Worm (Caenorhabditis elegans) whole organism, L1 larva: ENCODE measurements around the gene K05F6.14.

Experiments used
- Y116A8C.19 ChIP-seq: sonication (generic microtip); optimal IDR thresholded peaks from 2 replicates; lab custom pipeline; 2016; ENCODE audit warnings: missing compliant biosample characterization, missing genetic modification characterization, borderline replicate concordance
- blmp-1 ChIP-seq: fragments of 150-350 bp; optimal IDR thresholded peaks from 2 replicates; lab custom pipeline; 2014; ENCODE audit warnings: missing biosample characterization, missing genetic modification characterization
- ceh-8 ChIP-seq: fragments of 200-800 bp; sonication (Bioruptor generic); optimal IDR thresholded peaks from 2 replicates; lab custom pipeline; 2018; ENCODE audit warnings: mild to moderate bottlenecking, missing genetic modification characterization, moderate library complexity, missing compliant biosample characterization
- ceh-82 ChIP-seq, 3 experiments: fragments of 150-350 bp in 1 of 3; sonication (generic microtip) in 2 of 3; optimal IDR thresholded peaks; 2 replicates each; lab custom pipeline; 2014 to 2017; ENCODE audit warnings: missing biosample characterization in 3 of 3, missing genetic modification characterization in 3 of 3
- ceh-88 ChIP-seq: fragments of 200-800 bp; sonication (Bioruptor generic); IDR thresholded peaks from 2 replicates; pipeline ENCODE4 v1.3.6; 2022; ENCODE audit warnings: missing genetic modification characterization, missing compliant biosample characterization
- ceh-90 ChIP-seq: sonication (generic microtip); optimal IDR thresholded peaks from 2 replicates; lab custom pipeline; 2016; ENCODE audit warnings: missing genetic modification characterization, missing compliant biosample characterization
- dsc-1 ChIP-seq: sonication (generic microtip); optimal IDR thresholded peaks from 2 replicates; lab custom pipeline; 2016; ENCODE audit warnings: mild to moderate bottlenecking, missing genetic modification characterization, missing compliant biosample characterization
- efl-3 ChIP-seq: fragments of 200-800 bp; sonication (Bioruptor generic); optimal IDR thresholded peaks from 2 replicates; lab custom pipeline; 2018; ENCODE audit warnings: mild to moderate bottlenecking, missing genetic modification characterization, missing compliant biosample characterization
- egl-13 ChIP-seq: sonication (generic microtip); optimal IDR thresholded peaks from 2 replicates; lab custom pipeline; 2016; ENCODE audit warnings: missing genotype, missing genetic modification reagents, missing genetic modification characterization, missing compliant biosample characterization
- fkh-10 ChIP-seq: sonication (generic microtip); optimal IDR thresholded peaks from 2 replicates; lab custom pipeline; 2017; ENCODE audit warnings: missing biosample characterization, missing genetic modification reagents, missing genetic modification characterization
- fkh-8 ChIP-seq: sonication (generic microtip); optimal IDR thresholded peaks from 2 replicates; lab custom pipeline; 2016; ENCODE audit warnings: mild to moderate bottlenecking, missing genetic modification characterization, missing compliant biosample characterization
- fos-1 ChIP-seq: fragments of 150-350 bp; optimal IDR thresholded peaks from 2 replicates; lab custom pipeline; 2014; ENCODE audit warnings: missing biosample characterization, missing genetic modification characterization
- grh-1 ChIP-seq: fragments of 200-800 bp; sonication (Bioruptor generic); IDR thresholded peaks from 2 replicates; pipeline ENCODE4 v1.3.6; 2022; ENCODE audit warnings: missing genetic modification reagents, missing genetic modification characterization, missing compliant biosample characterization
- hpl-2 ChIP-seq: fragments of 150-350 bp; optimal IDR thresholded peaks from 2 replicates; lab custom pipeline; 2014; ENCODE audit warnings: missing biosample characterization, missing genetic modification reagents, missing genetic modification characterization
- irx-1 ChIP-seq: sonication (generic microtip); optimal IDR thresholded peaks from 2 replicates; lab custom pipeline; 2016; ENCODE audit warnings: missing genetic modification characterization, missing compliant biosample characterization
- isw-1 ChIP-seq: fragments of 200-800 bp; sonication (Bioruptor generic); IDR thresholded peaks from 2 replicates; pipeline ENCODE4 v1.3.6; 2022; ENCODE audit warnings: missing genetic modification characterization, missing compliant biosample characterization
- jun-1 ChIP-seq: fragments of 150-350 bp; optimal IDR thresholded peaks from 2 replicates; lab custom pipeline; 2014; ENCODE audit warnings: missing biosample characterization, missing genetic modification reagents, missing genetic modification characterization
- lin-13 ChIP-seq: fragments of 150-350 bp; optimal IDR thresholded peaks from 2 replicates; lab custom pipeline; 2014; ENCODE audit warnings: missing biosample characterization, missing genetic modification reagents, missing genetic modification characterization
- lin-14 ChIP-seq: fragments of 200-800 bp; sonication (Bioruptor generic); optimal IDR thresholded peaks from 2 replicates; lab custom pipeline; 2018; ENCODE audit warnings: mild to moderate bottlenecking, missing genetic modification characterization, moderate library complexity, missing compliant biosample characterization
- lin-35 ChIP-seq, 2 experiments: fragments of 150-350 bp; optimal IDR thresholded peaks; 2 replicates each; lab custom pipeline; 2014; ENCODE audit warnings: missing biosample characterization in 2 of 2, missing genetic modification characterization in 2 of 2, missing genetic modification reagents in 2 of 2
- lin-39 ChIP-seq: fragments of 150-350 bp; optimal IDR thresholded peaks from 2 replicates; lab custom pipeline; 2014; ENCODE audit warnings: missing biosample characterization, missing genetic modification reagents, missing genetic modification characterization
- lsy-2 ChIP-seq, 2 experiments: fragments of 150-350 bp; optimal IDR thresholded peaks; 2 replicates each; lab custom pipeline; 2014; ENCODE audit warnings: missing biosample characterization in 2 of 2, missing genetic modification characterization in 2 of 2
- mab-9 ChIP-seq: fragments of 200-800 bp; sonication (Bioruptor generic); IDR thresholded peaks from 2 replicates; pipeline ENCODE4 v1.3.6; 2022; ENCODE audit warnings: missing genetic modification reagents, missing genetic modification characterization, missing compliant biosample characterization
- mep-1 ChIP-seq: fragments of 150-350 bp; optimal IDR thresholded peaks from 2 replicates; lab custom pipeline; 2014; ENCODE audit warnings: missing biosample characterization, missing genetic modification characterization
- nhr-12 ChIP-seq: sonication (generic microtip); optimal IDR thresholded peaks from 2 replicates; lab custom pipeline; 2017; ENCODE audit warnings: missing biosample characterization, missing genetic modification characterization
- nhr-19 ChIP-seq: fragments of 200-800 bp; sonication (Bioruptor generic); conservative IDR thresholded peaks from 2 replicates; pipeline ENCODE4 v1.3.6; 2022; ENCODE audit warnings: missing genetic modification characterization, missing compliant biosample characterization
- nhr-20 ChIP-seq: sonication (generic microtip); optimal IDR thresholded peaks from 2 replicates; lab custom pipeline; 2016; ENCODE audit warnings: mild to moderate bottlenecking, missing genetic modification characterization, missing compliant biosample characterization
- nhr-237 ChIP-seq: fragments of 150-350 bp; optimal IDR thresholded peaks from 2 replicates; lab custom pipeline; 2014; ENCODE audit warnings: missing biosample characterization, missing genetic modification characterization
- nhr-28 ChIP-seq: fragments of 150-350 bp; optimal IDR thresholded peaks from 2 replicates; lab custom pipeline; 2014; ENCODE audit warnings: missing biosample characterization, missing genetic modification characterization
- nhr-76 ChIP-seq: sonication (generic microtip); optimal IDR thresholded peaks from 2 replicates; lab custom pipeline; 2017; ENCODE audit warnings: missing biosample characterization, missing genetic modification characterization
- nhr-85 ChIP-seq: sonication (generic microtip); peaks from one replicate; lab custom pipeline; 2016; ENCODE audit warnings: missing genetic modification characterization, inconsistent platforms, missing compliant biosample characterization
- pag-3 ChIP-seq: sonication (generic microtip); optimal IDR thresholded peaks from 2 replicates; lab custom pipeline; 2017; ENCODE audit warnings: missing genetic modification characterization, mild to moderate bottlenecking, missing compliant biosample characterization, antibody characterized with exemption, borderline replicate concordance; ENCODE audit not compliant: insufficient read depth
- pax-3 ChIP-seq: fragments of 200-800 bp; sonication (Bioruptor generic); optimal IDR thresholded peaks from 2 replicates; lab custom pipeline; 2018; ENCODE audit warnings: mild to moderate bottlenecking, missing genetic modification characterization, moderate library complexity, missing compliant biosample characterization
- pqm-1 ChIP-seq: sonication (generic microtip); optimal IDR thresholded peaks from 3 replicates; lab custom pipeline; 2017; ENCODE audit warnings: missing biosample characterization, missing genetic modification characterization
- skn-1 ChIP-seq: fragments of 150-350 bp; optimal IDR thresholded peaks from 2 replicates; lab custom pipeline; 2014; ENCODE audit warnings: missing biosample characterization, missing genetic modification characterization
- snu-23 ChIP-seq: sonication (generic microtip); optimal IDR thresholded peaks from 2 replicates; lab custom pipeline; 2016; ENCODE audit warnings: missing genetic modification characterization, missing compliant biosample characterization
- sox-4 ChIP-seq: sonication (generic microtip); optimal IDR thresholded peaks from 2 replicates; lab custom pipeline; 2016; ENCODE audit warnings: missing genetic modification characterization, missing compliant biosample characterization
- swsn-7 ChIP-seq: sonication (generic microtip); optimal IDR thresholded peaks from 2 replicates; lab custom pipeline; 2016; ENCODE audit warnings: missing genetic modification characterization, missing compliant biosample characterization
- tlp-1 ChIP-seq: fragments of 150-350 bp; optimal IDR thresholded peaks from 2 replicates; lab custom pipeline; 2014; ENCODE audit warnings: missing biosample characterization, missing genetic modification characterization
- unc-30 ChIP-seq: sonication (generic microtip); optimal IDR thresholded peaks from 2 replicates; lab custom pipeline; 2017; ENCODE audit warnings: missing biosample characterization, missing genetic modification characterization
- unc-62 ChIP-seq: fragments of 150-350 bp; optimal IDR thresholded peaks from 2 replicates; lab custom pipeline; 2014; ENCODE audit warnings: missing biosample characterization, missing genetic modification reagents, missing genetic modification characterization
- unc-98 ChIP-seq: fragments of 200-800 bp; sonication (Bioruptor generic); IDR thresholded peaks from 2 replicates; pipeline ENCODE4 v1.3.6; 2022; ENCODE audit warnings: missing genetic modification characterization, missing compliant biosample characterization
- vab-15 ChIP-seq: sonication (generic microtip); optimal IDR thresholded peaks from 2 replicates; lab custom pipeline; 2017; ENCODE audit warnings: missing genotype, mild to moderate bottlenecking, missing genetic modification characterization, missing compliant biosample characterization
- ztf-11 ChIP-seq, 2 experiments: sonication (generic microtip); optimal IDR thresholded peaks; 2 replicates each; lab custom pipeline; 2016 to 2017; ENCODE audit warnings: missing genetic modification characterization in 2 of 2, missing biosample characterization in 1 of 2, missing compliant biosample characterization in 1 of 2
- ztf-4 ChIP-seq: fragments of 150-350 bp; optimal IDR thresholded peaks from 2 replicates; lab custom pipeline; 2014; ENCODE audit warnings: missing biosample characterization, missing genetic modification characterization

The K05F6.14 gene

DNA sequence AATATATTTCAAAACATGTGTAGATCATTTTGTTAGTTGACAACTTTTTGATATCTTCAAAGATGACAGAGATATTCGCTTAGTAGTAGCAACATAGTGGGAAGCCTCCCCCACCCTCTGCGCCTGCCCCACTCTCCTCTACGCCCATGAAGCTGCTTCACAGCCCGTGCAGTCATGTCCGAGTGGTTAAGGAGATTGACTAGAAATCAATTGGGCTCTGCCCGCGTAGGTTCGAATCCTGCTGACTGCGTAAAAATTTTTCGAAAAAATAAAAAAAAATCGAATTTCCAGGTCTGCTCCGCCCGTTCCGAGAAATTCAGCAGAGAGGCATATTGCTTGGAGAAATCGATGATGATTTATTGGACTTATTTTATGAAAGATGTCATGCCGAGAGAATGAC lies 42.1 kb upstream of the K05F6.14 start (continued):
- no peak for TF ChIP-seq blmp-1 (tag; lab: Kevin White, UChicago)
- TF ChIP-seq unc-30 (tag; lab: Kevin White, UChicago), result no peak
- no peak for TF ChIP-seq hpl-2
- TF ChIP-seq lsy-2 (tag; optimal IDR thresholded peaks at IDR 0.05; lab: Kevin White, UChicago), result peak in 1 of 2 experiments; percentile 36
- no peak for TF ChIP-seq pag-3 (tag; lab: Kevin White, UChicago)
- TF ChIP-seq lin-13 (GFP tag; lab: Kevin White, UChicago), result peak; percentile 33
- TF ChIP-seq ceh-82 (tag; optimal IDR thresholded peaks at IDR 0.05; lab: Kevin White, UChicago), result peak in 1 of 3 experiments; percentile 13
- TF ChIP-seq efl-3 (GFP tag; lab: Kevin White, UChicago), result no peak
- TF ChIP-seq sox-4, result no peak
- TF ChIP-seq nhr-20, result no peak
- no peak for TF ChIP-seq isw-1 (GFP tag; lab: Robert Waterston, UW)
- TF ChIP-seq snu-23 (GFP tag; lab: Kevin White, UChicago), result peak; percentile 48
- TF ChIP-seq tlp-1 (tag; lab: Kevin White, UChicago), result no peak
- no peak for TF ChIP-seq ceh-88 (GFP tag; lab: Robert Waterston, UW)
- no peak for TF ChIP-seq nhr-237 (tag; lab: Kevin White, UChicago)
- TF ChIP-seq mab-9, result peak; percentile 51; the same call in 1 of the 2 replicates
- TF ChIP-seq egl-13, result peak; percentile 15
- TF ChIP-seq lin-14 (GFP tag; lab: Kevin White, UChicago), result no peak
- no peak for TF ChIP-seq mep-1
- TF ChIP-seq unc-62 (GFP tag; lab: Kevin White, UChicago), result no peak
- TF ChIP-seq lin-35 (GFP tag; optimal IDR thresholded peaks at IDR 0.05; lab: Kevin White, UChicago), result peak in 1 of 2 experiments; percentile 33
- no peak for TF ChIP-seq ztf-11 (tag; optimal IDR thresholded peaks at IDR 0.05; lab: Kevin White, UChicago)
- peak; percentile 29; the same call in 1 of the 2 replicates for TF ChIP-seq nhr-19 (GFP tag; lab: Robert Waterston, UW)
- TF ChIP-seq pax-3 (tag; lab: Kevin White, UChicago), result no peak
- TF ChIP-seq lin-39 (tag; lab: Kevin White, UChicago), result no peak
- no peak for TF ChIP-seq vab-15 (tag; lab: Kevin White, UChicago)
- TF ChIP-seq ceh-90 (tag; lab: Kevin White, UChicago), result no peak
- TF ChIP-seq grh-1 (GFP tag; lab: Robert Waterston, UW), result no peak
- no peak for TF ChIP-seq skn-1 (tag; lab: Kevin White, UChicago)
- TF ChIP-seq nhr-76 (tag; lab: Kevin White, UChicago), result no peak
- no peak for TF ChIP-seq jun-1 (tag; lab: Kevin White, UChicago)
- peak; percentile 7 for TF ChIP-seq swsn-7
- TF ChIP-seq nhr-12 (tag; lab: Kevin White, UChicago), result no peak
- TF ChIP-seq fkh-8 (tag; lab: Kevin White, UChicago), result peak; percentile 52
- no peak for TF ChIP-seq Y116A8C.19 (tag; lab: Kevin White, UChicago)
- TF ChIP-seq pqm-1, result no peak
- peak; percentile 15 for TF ChIP-seq fkh-10
- TF ChIP-seq irx-1, result no peak
- TF ChIP-seq ztf-4 (tag; lab: Kevin White, UChicago), result no peak
- no peak for TF ChIP-seq unc-98 (GFP tag; lab: Robert Waterston, UW)
- no peak for TF ChIP-seq ceh-8 (GFP tag; lab: Kevin White, UChicago)
- TF ChIP-seq dsc-1 (tag; lab: Kevin White, UChicago), result peak; percentile 74
- no peak for TF ChIP-seq fos-1 (tag; lab: Kevin White, UChicago)
- TF ChIP-seq nhr-28 (tag; lab: Kevin White, UChicago), result no peak
- no peak for TF ChIP-seq nhr-85
- TF ChIP-seq, all 84 proteins: peak for 16
